Fruit fly (Drosophila melanogaster): ENCODE results near the gene HDAC11.

dm6 chr3R:24890217-24890616 lies 34.2 kb upstream of the HDAC11 start:
- TF ChIP-seq tai (GFP tag; optimal IDR thresholded peaks at IDR 0.05), result no peak
- TF ChIP-seq Hnf4 (GFP tag; optimal IDR thresholded peaks at IDR 0.05), result no peak
- TF ChIP-seq Hr78 (GFP tag; optimal IDR thresholded peaks at IDR 0.05), result no peak
- no peak for TF ChIP-seq h (GFP tag; optimal IDR thresholded peaks at IDR 0.05)
- TF ChIP-seq HLH106 (tag; optimal IDR thresholded peaks at IDR 0.05), result no peak
- TF ChIP-seq rgr (GFP tag; optimal IDR thresholded peaks at IDR 0.05), result no peak
- no peak for TF ChIP-seq psq (GFP tag; optimal IDR thresholded peaks at IDR 0.05)
- no peak for TF ChIP-seq sv (GFP tag; optimal IDR thresholded peaks at IDR 0.05)

Data from whole organism, wandering third instar larva.